Worm (Caenorhabditis elegans) whole organism, midembryonic: ENCODE data around the gene lido-14.

Experiments
- T22C8.4 ChIP-seq: fragments of 200-800 bp; sonication (Bioruptor generic); IDR thresholded peaks from 2 replicates; pipeline ENCODE4 v1.3.6; 2022; ENCODE audit warnings: missing genetic modification characterization, missing compliant biosample characterization
- cog-1 ChIP-seq: sonication (generic microtip); optimal IDR thresholded peaks from 2 replicates; lab custom pipeline; 2016; ENCODE audit warnings: missing genetic modification characterization, missing compliant biosample characterization
- klf-2 ChIP-seq: fragments of 200-800 bp; sonication (Bioruptor generic); conservative IDR thresholded peaks from 2 replicates; pipeline ENCODE4 v1.3.6; 2022; ENCODE audit warnings: missing genetic modification reagents, missing genetic modification characterization, missing compliant biosample characterization
- ref-1 ChIP-seq: fragments of 200-800 bp; sonication (Bioruptor generic); conservative IDR thresholded peaks from 2 replicates; pipeline ENCODE4 v1.3.6; 2022; ENCODE audit warnings: missing genetic modification reagents, missing genetic modification characterization, missing compliant biosample characterization
- tab-1 ChIP-seq: fragments of 200-800 bp; sonication (Bioruptor generic); IDR thresholded peaks from 2 replicates; pipeline ENCODE4 v1.3.6; 2022; ENCODE audit warnings: missing genetic modification characterization, missing compliant biosample characterization
- ztf-29 ChIP-seq: fragments of 200-800 bp; sonication (Bioruptor generic); IDR thresholded peaks from 2 replicates; pipeline ENCODE4 v1.3.6; 2022; ENCODE audit warnings: missing genetic modification reagents, missing genetic modification characterization, missing compliant biosample characterization

DNA sequence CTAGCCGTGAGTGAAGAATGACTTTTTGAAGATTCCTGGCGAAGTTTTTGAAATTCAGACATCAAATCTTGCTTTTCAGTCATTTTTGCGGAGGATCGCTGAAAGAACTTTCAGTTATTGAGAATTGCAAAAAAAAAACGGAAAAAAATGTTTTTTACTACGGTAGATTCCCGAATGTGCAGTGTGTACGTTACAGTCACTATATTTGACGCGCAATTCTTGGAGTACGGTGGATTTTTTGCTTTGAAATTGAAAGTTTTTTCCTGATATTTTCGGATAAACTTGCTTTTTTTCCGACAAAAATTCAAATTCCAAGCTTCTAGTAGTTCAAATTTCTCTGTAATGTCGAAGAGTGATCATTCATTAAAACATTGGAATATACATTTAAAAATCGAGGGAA lies 16.9 kb upstream of the lido-14 start, which contains the start of gene F14D2.11:
- TF ChIP-seq tab-1 (no peak), ref-1 (GFP tag; lab: Robert Waterston, UW) (no peak), cog-1 (tag; lab: Kevin White, UChicago) (no peak), T22C8.4 (GFP tag; lab: Robert Waterston, UW) (no peak), klf-2 (GFP tag; lab: Robert Waterston, UW) (no peak), ztf-29 (GFP tag; lab: Robert Waterston, UW) (no peak)
